Worm (Caenorhabditis elegans): ENCODE results near the gene ndub-2.

- no peak for TF ChIP-seq lin-13 (GFP tag; optimal IDR thresholded peaks at IDR 0.05)
- TF ChIP-seq unc-62 (GFP tag; optimal IDR thresholded peaks at IDR 0.05): no peak
- TF ChIP-seq nhr-90 (tag; optimal IDR thresholded peaks at IDR 0.05; ENCODE audit: poor library complexity): no peak
- TF ChIP-seq nhr-237 (tag; optimal IDR thresholded peaks at IDR 0.05): no peak
- TF ChIP-seq unc-130 (tag; optimal IDR thresholded peaks at IDR 0.05): no peak
- TF ChIP-seq nhr-85 (tag): peak; percentile 82
Observed at ce11 chrII:9026348-9026747, 30.2 kb downstream of the ndub-2 start.

Data from whole organism, L1 larva.